Worm (Caenorhabditis elegans): ENCODE measurements around the gene trx-3.

ce11 chrIV:4477009-4477471, 9.8 kb upstream of the trx-3 start, which contains the start of gene M01H9.3:
- TF ChIP-seq sptf-1 (tag; optimal IDR thresholded peaks at IDR 0.05) (no peak), elt-2 (tag; optimal IDR thresholded peaks at IDR 0.05) (peak; percentile 65)
